Worm (Caenorhabditis elegans) whole organism, early embryonic: Measurements from ENCODE around the gene Y54G2A.11.

Experiments used
- F13C5.2 ChIP-seq: sonication (generic microtip); optimal IDR thresholded peaks from 2 replicates; lab custom pipeline; 2017; ENCODE audit warnings: mild to moderate bottlenecking, missing genetic modification characterization, inconsistent platforms, missing compliant biosample characterization
- aly-1 ChIP-seq: sonication (generic microtip); optimal IDR thresholded peaks from 2 replicates; lab custom pipeline; 2016; ENCODE audit warnings: missing genetic modification characterization, missing compliant biosample characterization
- ama-1 ChIP-seq: fragments of 150-350 bp; optimal IDR thresholded peaks from 2 replicates; lab custom pipeline; 2014
- ceh-13 ChIP-seq: fragments of 200-800 bp; sonication (Bioruptor generic); optimal IDR thresholded peaks from 2 replicates; lab custom pipeline; 2018; ENCODE audit warnings: mild to moderate bottlenecking, missing genetic modification characterization, missing compliant biosample characterization
- ceh-36 ChIP-seq: sonication (generic microtip); optimal IDR thresholded peaks from 2 replicates; lab custom pipeline; 2016; ENCODE audit warnings: missing genetic modification characterization, inconsistent platforms, missing compliant biosample characterization
- ets-7 ChIP-seq: sonication (generic microtip); optimal IDR thresholded peaks from 2 replicates; lab custom pipeline; 2016; ENCODE audit warnings: missing genotype, missing genetic modification characterization, missing compliant biosample characterization
- hmbx-1 ChIP-seq: sonication (generic microtip); optimal IDR thresholded peaks from 2 replicates; lab custom pipeline; 2016; ENCODE audit warnings: mild to moderate bottlenecking, missing genetic modification characterization, missing compliant biosample characterization
- hmg-4 ChIP-seq: fragments of 200-800 bp; sonication (Bioruptor generic); optimal IDR thresholded peaks from 2 replicates; lab custom pipeline; 2018; ENCODE audit warnings: mild to moderate bottlenecking, missing genetic modification characterization, missing compliant biosample characterization
- pes-1 ChIP-seq: fragments of 200-800 bp; sonication (Bioruptor generic); IDR thresholded peaks from 2 replicates; pipeline ENCODE4 v1.3.6; 2022; ENCODE audit warnings: missing genetic modification reagents, missing genetic modification characterization, missing compliant biosample characterization
- tbx-11 ChIP-seq: fragments of 200-800 bp; sonication (Bioruptor generic); IDR thresholded peaks from 2 replicates; pipeline ENCODE4 v1.3.6; 2022; ENCODE audit warnings: missing genetic modification characterization, missing compliant biosample characterization
- tbx-37 ChIP-seq: fragments of 200-800 bp; sonication (Bioruptor generic); conservative IDR thresholded peaks from 2 replicates; pipeline ENCODE4 v1.3.6; 2022; ENCODE audit warnings: missing genetic modification reagents, missing genetic modification characterization, missing compliant biosample characterization

- TF ChIP-seq tbx-37 (GFP tag; lab: Robert Waterston, UW), result no peak
- no peak for TF ChIP-seq aly-1 (tag; lab: Kevin White, UChicago)
- no peak for TF ChIP-seq F13C5.2
- no peak for TF ChIP-seq ceh-13 (GFP tag; lab: Kevin White, UChicago)
- TF ChIP-seq ama-1, result no peak
- no peak for TF ChIP-seq hmbx-1 (tag; lab: Kevin White, UChicago)
- no peak for TF ChIP-seq ceh-36 (tag; lab: Kevin White, UChicago)
- no peak for TF ChIP-seq ets-7 (tag; lab: Kevin White, UChicago)
- no peak for TF ChIP-seq pes-1 (GFP tag; lab: Robert Waterston, UW)
- no peak for TF ChIP-seq tbx-11 (GFP tag; lab: Robert Waterston, UW)
- no peak for TF ChIP-seq hmg-4 (GFP tag; lab: Kevin White, UChicago)
These were observed 29.0 kb downstream of the Y54G2A.11 start, which contains the start of gene nhr-277 for ce11 chrIV:2742470-2743044.
